Fruit fly (Drosophila melanogaster) whole organism, wandering third instar larva: Measurements from ENCODE around the gene CG14990.

Experiments used
- CG32264 ChIP-seq: fragments of 200-800 bp; sonication (Bioruptor generic); optimal IDR thresholded peaks from 2 replicates; lab custom pipeline; 2016; ENCODE audit warnings: missing biosample characterization, missing genetic modification characterization
- CG9705 ChIP-seq: fragments of 200-800 bp; sonication (Bioruptor generic); optimal IDR thresholded peaks from 2 replicates; lab custom pipeline; 2018; ENCODE audit warnings: missing biosample characterization, mild to moderate bottlenecking, missing genetic modification characterization
- CrebA ChIP-seq: fragments of 200-800 bp; sonication (Bioruptor generic); optimal IDR thresholded peaks from 2 replicates; lab custom pipeline; 2016; ENCODE audit warnings: missing biosample characterization, mild to moderate bottlenecking, missing genetic modification characterization, borderline replicate concordance
- Dfd ChIP-seq: fragments of >200 bp; optimal IDR thresholded peaks from 2 replicates; lab custom pipeline; 2017; ENCODE audit warnings: missing biosample characterization, missing genetic modification characterization
- h ChIP-seq: fragments of 200-800 bp; sonication (Bioruptor generic); optimal IDR thresholded peaks from 3 replicates; lab custom pipeline; 2016; ENCODE audit warnings: missing biosample characterization, mild to moderate bottlenecking, missing genetic modification characterization
- jim ChIP-seq: fragments of 175-275, 200-325 bp; sonication (Bioruptor generic); optimal IDR thresholded peaks from 2 replicates; lab custom pipeline; 2016; ENCODE audit warnings: missing biosample characterization, mild to moderate bottlenecking, missing genetic modification characterization
- pan ChIP-seq: fragments of >200 bp; optimal IDR thresholded peaks from 2 replicates; lab custom pipeline; 2017
- psq ChIP-seq: fragments of 200-800 bp; sonication (Bioruptor generic); optimal IDR thresholded peaks from 3 replicates; lab custom pipeline; 2017; ENCODE audit warnings: missing biosample characterization, mild to moderate bottlenecking, missing genetic modification characterization, moderate library complexity
- tai ChIP-seq: sonication (Bioruptor generic); optimal IDR thresholded peaks from 2 replicates; lab custom pipeline; 2016; ENCODE audit warnings: missing biosample characterization, missing genetic modification characterization
- usp ChIP-seq: fragments of >200 bp; optimal IDR thresholded peaks from 2 replicates; lab custom pipeline; 2017; ENCODE audit warnings: missing biosample characterization, missing genetic modification characterization
- woc ChIP-seq: sonication (Bioruptor generic); optimal IDR thresholded peaks from 2 replicates; lab custom pipeline; 2016; ENCODE audit warnings: missing biosample characterization, mild to moderate bottlenecking, missing genetic modification characterization

dm6 chr3L:4096546-4096945, 3.5 kb downstream of the CG14990 start:
- no peak for TF ChIP-seq usp (GFP tag; lab: Kevin White, UChicago)
- TF ChIP-seq CrebA (GFP tag; lab: Kevin White, UChicago) = no peak
- no peak for TF ChIP-seq h (GFP tag; lab: Kevin White, UChicago)
- no peak for TF ChIP-seq psq
- no peak for TF ChIP-seq CG9705 (GFP tag; lab: Kevin White, UChicago)
- no peak for TF ChIP-seq jim
- no peak for TF ChIP-seq pan
- no peak for TF ChIP-seq tai (GFP tag; lab: Kevin White, UChicago)
- TF ChIP-seq CG32264 (GFP tag; lab: Kevin White, UChicago) = no peak
- TF ChIP-seq Dfd (GFP tag; lab: Kevin White, UChicago) = no peak
- TF ChIP-seq woc = no peak
